Fruit fly (Drosophila melanogaster) Kc167 (cell line): ENCODE measurements around the gene CG14105.

Experiments
- h ChIP-seq: fragments of >200 bp; optimal IDR thresholded peaks from 3 replicates; lab custom pipeline; 2018; ENCODE audit warnings: missing external identifiers
- insv ChIP-seq: fragments of >200 bp; optimal IDR thresholded peaks from 3 replicates; lab custom pipeline; 2018; ENCODE audit warnings: missing external identifiers
- ttk ChIP-seq: sonication (Bioruptor generic); optimal IDR thresholded peaks from 2 replicates; lab custom pipeline; 2017; ENCODE audit warnings: missing external identifiers

- TF ChIP-seq ttk (lab: Kevin White, UChicago) (no peak), h (no peak), insv (lab: Kevin White, UChicago) (no peak)
These were observed 14.1 kb downstream of the CG14105 start, which contains the start of the genes CG10222 and flr for dm6 chr3L:13412200-13412885.
